Fruit fly (Drosophila melanogaster) S2 (cell line): ENCODE results near the gene Est-Q.

Experiments
- CG8478 ChIP-seq: fragments of >200 bp; optimal IDR thresholded peaks from 2 replicates; lab custom pipeline; 2018
- CTCF ChIP-seq, 2 experiments: fragments of >200 bp; optimal IDR thresholded peaks; 2 replicates each; lab custom pipeline; 2018

dm6 chr3L:21471895-21472294, 29.3 kb upstream of the Est-Q start:
- TF ChIP-seq CG8478 (lab: Kevin White, UChicago) (no peak), CTCF (optimal IDR thresholded peaks at IDR 0.05; lab: Kevin White, UChicago) (no peak)
